Fruit fly (Drosophila melanogaster): ENCODE data around the gene CG2082.
A peak's percentile ranks its signal among the peaks of the same experiment; 100 is the strongest.

Gene CG2082

DNA sequence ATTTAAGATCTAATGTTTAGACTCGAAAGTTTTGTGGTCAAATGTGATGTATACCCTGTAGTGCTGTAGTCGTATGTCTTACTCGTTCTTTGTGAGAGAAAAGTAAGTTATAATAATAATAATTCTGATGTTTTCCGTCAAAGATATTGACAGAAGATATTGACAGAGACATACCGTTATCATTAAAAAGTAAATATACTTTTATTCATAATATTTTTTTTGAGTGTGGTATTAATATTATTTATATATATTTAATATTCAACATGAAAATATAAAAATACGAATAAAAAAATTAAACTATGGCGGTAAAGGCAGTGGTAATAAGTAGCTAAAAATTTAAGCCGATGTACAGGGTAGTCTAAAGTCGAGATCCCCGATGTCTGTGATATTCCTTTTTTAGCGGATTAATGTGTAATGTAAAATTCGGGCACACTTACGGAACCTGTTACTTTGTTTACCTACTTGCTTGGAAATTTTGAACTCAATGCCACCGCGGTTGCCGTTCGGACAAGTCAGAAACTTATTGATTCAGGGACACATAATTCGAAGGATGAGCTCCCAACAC, 44.5 kb downstream of the CG2082 start, which contains the start of the genes CG2100 and CG1236 (continued):
- TF ChIP-seq vvl (GFP tag; IDR thresholded peaks at IDR 0.05) (peak; percentile 76; the same call in 1 of the 2 replicates), Gug (GFP tag; IDR thresholded peaks at IDR 0.05) (peak; percentile 68; the same call in 3 of the 4 replicates), CG1024 (GFP tag; IDR thresholded peaks at IDR 0.05) (peak; percentile 27; the same call in 1 of the 2 replicates), BEAF-32 (GFP tag; optimal IDR thresholded peaks at IDR 0.05) (peak; percentile 2), CG43689 (GFP tag; IDR thresholded peaks at IDR 0.05) (no peak), CG4707 (GFP tag; optimal IDR thresholded peaks at IDR 0.05) (peak; percentile 31), Mes4 (GFP tag; optimal IDR thresholded peaks at IDR 0.05) (no peak), Hmx (GFP tag; optimal IDR thresholded peaks at IDR 0.05) (no peak), ATbp (GFP tag; optimal IDR thresholded peaks at IDR 0.05) (peak; percentile 82), crc (GFP tag; optimal IDR thresholded peaks at IDR 0.05) (no peak), E2f2 (GFP tag; IDR thresholded peaks at IDR 0.05) (peak; percentile 60; the same call in 1 of the 2 replicates), CG10267 (tag; optimal IDR thresholded peaks at IDR 0.05) (peak; percentile 85), shn (GFP tag; optimal IDR thresholded peaks at IDR 0.05) (no peak), Sox102F (GFP tag; optimal IDR thresholded peaks at IDR 0.05) (peak; percentile 90), CG1603 (tag; optimal IDR thresholded peaks at IDR 0.05) (no peak), CG5953 (GFP tag; IDR thresholded peaks at IDR 0.05) (peak; percentile 62), CG1529 (GFP tag; optimal IDR thresholded peaks at IDR 0.05) (peak; percentile 71), CG31365 (tag; optimal IDR thresholded peaks at IDR 0.05) (no peak), CG4328 (GFP tag; optimal IDR thresholded peaks at IDR 0.05) (peak; percentile 65), dimm (GFP tag; IDR thresholded peaks at IDR 0.05) (peak; percentile 43; the same call in 1 of the 2 replicates), mirr (GFP tag; optimal IDR thresholded peaks at IDR 0.05) (no peak), klu (GFP tag; IDR thresholded peaks at IDR 0.05) (no peak; the same call in 1 of the 2 replicates), CG9215 (GFP tag; IDR thresholded peaks at IDR 0.05) (peak; percentile 64), oc (tag; optimal IDR thresholded peaks at IDR 0.05) (peak; percentile 82), psq (GFP tag; optimal IDR thresholded peaks at IDR 0.05) (peak; percentile 27), run (tag; optimal IDR thresholded peaks at IDR 0.05) (peak; percentile 77), CG11085 (GFP tag; IDR thresholded peaks at IDR 0.05) (0 out of 2 replicates have a peak, but pooled peaks have one; percentile 33), br (optimal IDR thresholded peaks at IDR 0.05) (no peak), fd64A (GFP tag; optimal IDR thresholded peaks at IDR 0.05) (no peak), CG6791 (GFP tag; IDR thresholded peaks at IDR 0.05; ENCODE audit: partially characterized antibody) (no peak), grn (GFP tag; optimal IDR thresholded peaks at IDR 0.05) (no peak), kni (GFP tag; optimal IDR thresholded peaks at IDR 0.05) (no peak), Gsc (GFP tag; IDR thresholded peaks at IDR 0.05) (no peak), HmgZ (tag; optimal IDR thresholded peaks at IDR 0.05) (peak; percentile 58), D (optimal IDR thresholded peaks at IDR 0.05) (no peak), D (GFP tag; optimal IDR thresholded peaks at IDR 0.05) (peak; percentile 82), Abd-B (GFP tag; optimal IDR thresholded peaks at IDR 0.05) (peak; percentile 85), Hsf (GFP tag; optimal IDR thresholded peaks at IDR 0.05) (peak; percentile 60), CG9876 (GFP tag; optimal IDR thresholded peaks at IDR 0.05) (peak; percentile 11), CG17361 (GFP tag; IDR thresholded peaks at IDR 0.05) (peak; percentile 97), CG30020 (tag; optimal IDR thresholded peaks at IDR 0.05) (peak; percentile 70), Neu2 (GFP tag; optimal IDR thresholded peaks at IDR 0.05; ENCODE audit: borderline replicate concordance) (no peak), ash1 (GFP tag; optimal IDR thresholded peaks at IDR 0.05) (no peak), D19A (tag; optimal IDR thresholded peaks at IDR 0.05) (peak; percentile 86), unc-4 (GFP tag; IDR thresholded peaks at IDR 0.05; ENCODE audit: partially characterized antibody) (no peak), CG31441 (GFP tag; IDR thresholded peaks at IDR 0.05) (peak; percentile 95), usp (GFP tag; optimal IDR thresholded peaks at IDR 0.05) (no peak), NfI (GFP tag; optimal IDR thresholded peaks at IDR 0.05) (peak; percentile 85), CG6689 (GFP tag; IDR thresholded peaks at IDR 0.05) (peak; percentile 89), Asciz (GFP tag; optimal IDR thresholded peaks at IDR 0.05) (peak; percentile 77), HLH3B (GFP tag; IDR thresholded peaks at IDR 0.05) (peak; percentile 63; the same call in 1 of the 2 replicates)

All from whole organism, embryonic.